Fruit fly (Drosophila melanogaster): ENCODE results near the gene GlcAT-S.

GlcAT-S gene

DNA sequence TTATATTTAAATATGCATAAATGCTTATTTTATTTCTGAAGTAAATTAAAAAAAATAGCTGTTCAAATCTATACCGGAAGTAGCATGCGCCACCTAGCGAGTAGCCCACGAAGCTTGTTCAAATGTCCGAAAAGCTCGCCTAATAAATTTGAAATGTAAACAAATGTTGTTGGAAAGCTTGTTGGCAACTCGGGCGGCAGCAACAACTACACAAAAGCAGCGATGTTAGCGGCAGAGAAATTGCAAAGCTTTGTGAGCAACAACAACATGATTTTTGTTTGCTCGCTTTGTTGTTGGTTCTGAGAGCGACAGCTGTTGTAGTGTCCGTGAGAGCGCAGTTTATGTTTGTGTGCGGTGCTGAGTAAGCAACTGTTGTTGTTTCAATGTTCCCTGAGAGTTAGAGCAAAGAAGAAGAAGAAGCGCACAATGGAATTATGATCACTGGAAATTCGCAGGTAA is 48.8 kb upstream of the GlcAT-S start (continued):
- TF ChIP-seq CG13424 (tag; optimal IDR thresholded peaks at IDR 0.05) = peak; percentile 89
- TF ChIP-seq Optix (GFP tag; IDR thresholded peaks at IDR 0.05) = peak; percentile 96
- peak; percentile 92 for TF ChIP-seq da (GFP tag; optimal IDR thresholded peaks at IDR 0.05)
- peak; percentile 72 for TF ChIP-seq gt (GFP tag; IDR thresholded peaks at IDR 0.05)
- TF ChIP-seq CG11085 (GFP tag; IDR thresholded peaks at IDR 0.05) = peak; percentile 91
- peak; percentile 90 to 92 for TF ChIP-seq Pdp1 (GFP tag; optimal IDR thresholded peaks at IDR 0.05)
- TF ChIP-seq CG18011 (GFP tag; optimal IDR thresholded peaks at IDR 0.05) = peak; percentile 92
- peak; percentile 96 for TF ChIP-seq CG14014 (GFP tag; IDR thresholded peaks at IDR 0.05)
- peak; percentile 78 for TF ChIP-seq nom (GFP tag; optimal IDR thresholded peaks at IDR 0.05)
- peak; percentile 99 for TF ChIP-seq Meics (GFP tag; optimal IDR thresholded peaks at IDR 0.05)
- peak; percentile 91 for TF ChIP-seq CG6654 (GFP tag; optimal IDR thresholded peaks at IDR 0.05)
- peak; percentile 98 for TF ChIP-seq Awh (GFP tag; IDR thresholded peaks at IDR 0.05)
- peak; percentile 91 for TF ChIP-seq CG18262 (tag; optimal IDR thresholded peaks at IDR 0.05)
- no peak for TF ChIP-seq Hr39 (optimal IDR thresholded peaks at IDR 0.05)
- peak; percentile 100 for TF ChIP-seq YL-1 (GFP tag; optimal IDR thresholded peaks at IDR 0.05)
- TF ChIP-seq Tbp (GFP tag; optimal IDR thresholded peaks at IDR 0.05) = no peak
- TF ChIP-seq CG8281 (tag; optimal IDR thresholded peaks at IDR 0.05) = peak; percentile 91
- TF ChIP-seq ssp (GFP tag; IDR thresholded peaks at IDR 0.05) = peak; percentile 75
- TF ChIP-seq Dip3 (GFP tag; optimal IDR thresholded peaks at IDR 0.05) = peak; percentile 92
- peak; percentile 88 for TF ChIP-seq CG9609 (GFP tag; optimal IDR thresholded peaks at IDR 0.05)
- peak; percentile 94 for TF ChIP-seq CG1603 (tag; optimal IDR thresholded peaks at IDR 0.05)
- peak; percentile 91 for TF ChIP-seq tgo (GFP tag; IDR thresholded peaks at IDR 0.05)
- no peak for TF ChIP-seq fru (optimal IDR thresholded peaks at IDR 0.05)
- TF ChIP-seq CG15696 (tag; optimal IDR thresholded peaks at IDR 0.05) = peak; percentile 26
- TF ChIP-seq Poxn (GFP tag; IDR thresholded peaks at IDR 0.05) = peak; percentile 72; the same call in 1 of the 2 replicates
- TF ChIP-seq otp (GFP tag; IDR thresholded peaks at IDR 0.05) = peak; percentile 99
- peak; percentile 98 for TF ChIP-seq CG17328 (GFP tag; IDR thresholded peaks at IDR 0.05)
- TF ChIP-seq CG2202 (tag; optimal IDR thresholded peaks at IDR 0.05) = peak; percentile 94
- TF ChIP-seq ttk (GFP tag; IDR thresholded peaks at IDR 0.05) = peak; percentile 95
- TF ChIP-seq CG17186 (GFP tag; optimal IDR thresholded peaks at IDR 0.05) = peak; percentile 91
- peak; percentile 100 for TF ChIP-seq NfI (GFP tag; optimal IDR thresholded peaks at IDR 0.05)
- TF ChIP-seq Asciz (GFP tag; optimal IDR thresholded peaks at IDR 0.05) = peak; percentile 100
- TF ChIP-seq CG14860 (GFP tag; IDR thresholded peaks at IDR 0.05; ENCODE audit: partially characterized antibody) = no peak
- TF ChIP-seq Dek (tag; optimal IDR thresholded peaks at IDR 0.05) = peak; percentile 97
- TF ChIP-seq ken (GFP tag; IDR thresholded peaks at IDR 0.05) = peak; percentile 93
- peak; percentile 96 for TF ChIP-seq Bteb2 (GFP tag; optimal IDR thresholded peaks at IDR 0.05)
- TF ChIP-seq gcm (GFP tag; optimal IDR thresholded peaks at IDR 0.05) = peak; percentile 99
- peak; percentile 73 for TF ChIP-seq pum (GFP tag; optimal IDR thresholded peaks at IDR 0.05)
- no peak for TF ChIP-seq Neu2 (GFP tag; optimal IDR thresholded peaks at IDR 0.05; ENCODE audit: borderline replicate concordance)
- peak; percentile 97 for TF ChIP-seq disco-r (GFP tag; optimal IDR thresholded peaks at IDR 0.05)
- peak; percentile 75; the same call in 1 of the 2 replicates for TF ChIP-seq danr (GFP tag; IDR thresholded peaks at IDR 0.05)
- peak; percentile 71 for TF ChIP-seq zen (tag; optimal IDR thresholded peaks at IDR 0.05)
- TF ChIP-seq CG18476 (GFP tag; optimal IDR thresholded peaks at IDR 0.05) = peak; percentile 88
- peak; percentile 98 for TF ChIP-seq abd-A (tag; optimal IDR thresholded peaks at IDR 0.05)
- TF ChIP-seq CG8944 (GFP tag; optimal IDR thresholded peaks at IDR 0.05) = peak; percentile 64
- peak; percentile 95 for TF ChIP-seq CG11504 (tag; optimal IDR thresholded peaks at IDR 0.05)
- TF ChIP-seq CG16815 (GFP tag; optimal IDR thresholded peaks at IDR 0.05) = no peak
- TF ChIP-seq CG13894 (tag; optimal IDR thresholded peaks at IDR 0.05) = peak; percentile 97
- peak; percentile 97 for TF ChIP-seq kah (GFP tag; optimal IDR thresholded peaks at IDR 0.05)
- peak; percentile 96 for TF ChIP-seq CG6254 (GFP tag; optimal IDR thresholded peaks at IDR 0.05)
- peak; percentile 97 for TF ChIP-seq CG16779 (GFP tag; IDR thresholded peaks at IDR 0.05)

Data from whole organism, embryonic.